Worm (Caenorhabditis elegans): ENCODE results near the gene daf-36.

Gene daf-36

DNA sequence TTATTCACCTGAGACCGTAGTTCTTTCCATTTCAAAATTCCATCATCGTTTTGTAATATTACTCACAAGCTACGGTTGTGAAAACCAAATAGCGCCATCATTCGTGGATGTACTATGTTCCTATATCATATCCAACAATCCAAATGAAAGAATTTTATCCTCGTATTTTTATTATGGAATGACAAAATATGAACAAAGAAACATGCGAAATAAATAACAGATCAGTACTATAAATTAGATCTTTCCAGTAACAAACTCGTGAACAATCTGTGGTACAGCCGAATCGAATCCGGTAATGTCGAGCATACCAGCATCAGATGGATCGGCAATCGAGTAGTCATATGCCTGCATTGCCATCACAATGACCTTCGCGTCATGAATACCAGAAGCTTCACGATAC lies 27.2 kb upstream of the daf-36 start:
- no peak for TF ChIP-seq lin-11 (tag; optimal IDR thresholded peaks at IDR 0.05)
- TF ChIP-seq ztf-1 (GFP tag; conservative IDR thresholded peaks at IDR 0.05): no peak
- no peak for TF ChIP-seq mab-5 (tag; optimal IDR thresholded peaks at IDR 0.05)
- no peak for TF ChIP-seq nhr-77 (tag; optimal IDR thresholded peaks at IDR 0.05)
- TF ChIP-seq C34F6.9 (tag; optimal IDR thresholded peaks at IDR 0.05): no peak
- no peak for TF ChIP-seq ceh-82 (tag; optimal IDR thresholded peaks at IDR 0.05)
- no peak for TF ChIP-seq fos-1 (tag; optimal IDR thresholded peaks at IDR 0.05)
- TF ChIP-seq Y55F3AM.14 (GFP tag; optimal IDR thresholded peaks at IDR 0.05): no peak
- no peak for TF ChIP-seq ztf-4 (tag; optimal IDR thresholded peaks at IDR 0.05)
- no peak for TF ChIP-seq dmd-4 (tag; optimal IDR thresholded peaks at IDR 0.05)
- no peak for TF ChIP-seq R02D3.7 (tag; optimal IDR thresholded peaks at IDR 0.05)
- no peak for TF ChIP-seq elt-1 (tag; optimal IDR thresholded peaks at IDR 0.05)
- TF ChIP-seq nhr-21 (tag; optimal IDR thresholded peaks at IDR 0.05): no peak
- no peak for TF ChIP-seq nhr-11 (tag; optimal IDR thresholded peaks at IDR 0.05)
- TF ChIP-seq nhr-23 (tag; optimal IDR thresholded peaks at IDR 0.05): no peak

DNA sequence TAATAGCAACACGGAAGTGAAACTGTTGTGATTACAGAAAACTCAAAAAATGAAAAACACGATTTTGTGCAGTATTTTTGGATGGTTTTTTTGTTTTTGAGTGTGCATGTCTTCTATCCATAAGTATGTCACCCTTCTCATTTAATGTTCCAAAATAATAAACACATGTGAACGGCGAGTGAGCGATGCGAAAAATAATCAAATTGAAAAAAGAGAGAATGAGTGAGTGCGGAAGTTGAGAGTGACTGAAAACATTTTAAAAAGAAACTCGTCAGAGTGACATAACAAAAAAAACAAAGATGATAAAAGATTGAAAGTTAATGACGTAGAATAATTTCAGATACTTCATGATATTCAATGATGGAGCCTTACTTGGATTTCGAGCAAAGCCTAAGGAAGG lies 24.0 kb upstream of the daf-36 start:
- TF ChIP-seq ama-1 (optimal IDR thresholded peaks at IDR 0.05) (no peak), alr-1 (tag; optimal IDR thresholded peaks at IDR 0.05) (no peak), crh-2 (tag; optimal IDR thresholded peaks at IDR 0.05) (no peak), elt-1 (tag; optimal IDR thresholded peaks at IDR 0.05) (no peak), lin-11 (tag; optimal IDR thresholded peaks at IDR 0.05) (no peak), aly-2 (tag; optimal IDR thresholded peaks at IDR 0.05) (no peak), skn-1 (tag; optimal IDR thresholded peaks at IDR 0.05) (no peak), ZK546.5 (tag; optimal IDR thresholded peaks at IDR 0.05) (no peak), nhr-77 (tag; optimal IDR thresholded peaks at IDR 0.05) (no peak), mdl-1 (tag; optimal IDR thresholded peaks at IDR 0.05) (no peak), blmp-1 (tag; optimal IDR thresholded peaks at IDR 0.05; ENCODE audit: insufficient read depth) (no peak)

DNA sequence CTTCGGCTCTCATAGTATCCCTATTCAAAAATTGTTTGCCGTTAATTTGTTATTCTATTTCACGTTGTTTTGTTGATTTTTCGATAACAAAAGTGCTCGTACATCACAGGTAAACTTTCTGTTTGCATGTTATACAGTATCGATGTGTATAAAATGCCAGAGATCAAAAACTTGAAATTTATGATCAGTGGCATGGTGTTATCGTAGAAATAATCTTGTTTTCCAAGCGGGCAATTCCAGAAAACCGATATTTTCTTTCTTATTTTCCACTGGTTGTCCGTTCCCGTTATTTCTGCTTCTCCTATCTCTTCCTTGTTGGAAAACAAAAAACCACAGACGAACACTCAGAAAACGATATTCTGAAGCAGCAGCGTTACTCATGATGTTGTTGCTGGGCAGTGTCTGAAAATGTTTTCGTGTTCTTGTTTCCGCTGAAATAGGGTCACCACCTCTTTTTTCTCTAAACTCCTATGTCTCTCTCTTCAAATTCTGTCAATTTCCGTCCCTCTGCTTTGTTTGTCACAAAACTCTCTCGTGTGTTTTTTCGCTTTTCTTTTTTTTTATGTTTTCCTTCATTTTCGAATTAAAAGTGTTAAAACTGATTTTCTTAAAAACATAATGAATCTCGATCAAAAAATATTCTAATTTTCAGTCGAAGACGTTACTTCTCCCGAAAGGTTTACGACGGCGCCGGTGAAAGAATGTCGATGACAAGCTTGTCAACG lies 22.9 kb upstream of the daf-36 start, which contains the start of gene akt-1:
akt-1 (plus strand) TSS at position 651 of the 725 bp plus-strand sequence.
- no peak for TF ChIP-seq nhr-129 (tag; optimal IDR thresholded peaks at IDR 0.05)
- no peak for TF ChIP-seq ztf-11 (tag; optimal IDR thresholded peaks at IDR 0.05)
- no peak for TF ChIP-seq ama-1 (optimal IDR thresholded peaks at IDR 0.05)
- TF ChIP-seq nhr-12 (tag; optimal IDR thresholded peaks at IDR 0.05): no peak
- TF ChIP-seq unc-55 (GFP tag; optimal IDR thresholded peaks at IDR 0.05): no peak
- TF ChIP-seq lsy-2 (tag; optimal IDR thresholded peaks at IDR 0.05): no peak
- TF ChIP-seq nhr-237 (tag; optimal IDR thresholded peaks at IDR 0.05): no peak
- TF ChIP-seq Y55F3AM.14 (GFP tag; optimal IDR thresholded peaks at IDR 0.05): no peak
- TF ChIP-seq peb-1 (tag; optimal IDR thresholded peaks at IDR 0.05): no peak
- no peak for TF ChIP-seq unc-62 (GFP tag; optimal IDR thresholded peaks at IDR 0.05)
- TF ChIP-seq zag-1 (tag; optimal IDR thresholded peaks at IDR 0.05): no peak
- TF ChIP-seq R02D3.7 (tag; optimal IDR thresholded peaks at IDR 0.05): no peak
- no peak for TF ChIP-seq lin-13 (GFP tag; optimal IDR thresholded peaks at IDR 0.05)
- no peak for TF ChIP-seq fos-1 (tag; optimal IDR thresholded peaks at IDR 0.05)
- TF ChIP-seq ceh-82 (tag; optimal IDR thresholded peaks at IDR 0.05): no peak
- no peak for TF ChIP-seq unc-39 (tag; optimal IDR thresholded peaks at IDR 0.05)
- no peak for TF ChIP-seq F13H6.1 (tag; optimal IDR thresholded peaks at IDR 0.05)

DNA sequence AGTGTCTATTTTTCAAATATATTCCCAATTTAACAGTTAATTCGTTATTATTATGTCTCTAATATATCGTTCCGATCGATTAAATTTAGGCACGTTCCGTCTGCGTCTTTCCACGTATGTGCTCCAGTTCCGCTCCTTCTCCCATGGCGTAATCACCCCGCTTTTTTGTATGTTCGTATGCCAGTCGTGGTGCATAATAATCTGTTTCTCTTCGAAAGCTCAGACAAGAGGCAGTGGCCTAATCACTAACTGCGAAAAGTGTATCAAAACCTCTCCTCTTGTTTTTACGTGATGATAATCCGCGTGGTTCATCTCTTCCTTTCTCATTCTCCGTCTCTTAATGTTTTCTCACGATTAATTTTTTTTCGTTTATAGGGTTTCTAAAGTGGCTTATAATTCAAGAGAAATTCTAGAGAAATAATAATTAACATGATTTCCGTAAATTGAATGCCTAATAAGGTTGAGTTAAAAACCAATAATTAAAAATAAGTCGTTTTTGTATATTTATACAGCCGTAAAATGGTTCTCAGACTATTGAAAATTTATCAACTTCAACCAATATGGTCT lies 22.2 kb upstream of the daf-36 start:
- no peak for TF ChIP-seq nhr-11 (tag; optimal IDR thresholded peaks at IDR 0.05)
- no peak for TF ChIP-seq skn-1 (tag; optimal IDR thresholded peaks at IDR 0.05)
- peak; percentile 37 for TF ChIP-seq C34F6.9 (tag; optimal IDR thresholded peaks at IDR 0.05)
- peak; percentile 32 for TF ChIP-seq nhr-129 (tag; optimal IDR thresholded peaks at IDR 0.05)
- TF ChIP-seq elt-3 (tag; optimal IDR thresholded peaks at IDR 0.05): no peak
- TF ChIP-seq lsy-2 (tag; optimal IDR thresholded peaks at IDR 0.05): peak in 1 of 2 experiments; percentile 38
